Fruit fly (Drosophila melanogaster): ENCODE measurements around the gene Sdr.

The Sdr gene

dm6 chr3R:14893791-14894782 lies 24.3 kb upstream of the Sdr start, which contains the start of gene Dph2 (continued):
- TF ChIP-seq bsh (GFP tag; optimal IDR thresholded peaks at IDR 0.05) = peak in 1 of 2 experiments; percentile 77
- peak in 1 of 2 experiments; percentile 48 for TF ChIP-seq chif (GFP tag; optimal IDR thresholded peaks at IDR 0.05)
- TF ChIP-seq tio (GFP tag; optimal IDR thresholded peaks at IDR 0.05) = no peak
- TF ChIP-seq sisA (GFP tag; IDR thresholded peaks at IDR 0.05) = peak; percentile 75
- no peak for TF ChIP-seq hb (GFP tag; IDR thresholded peaks at IDR 0.05; ENCODE audit: partially characterized antibody)
- no peak; the same call in 2 of the 3 replicates for TF ChIP-seq knrl (GFP tag; IDR thresholded peaks at IDR 0.05; ENCODE audit: partially characterized antibody)
- peak; percentile 12 for TF ChIP-seq HmgD (GFP tag; optimal IDR thresholded peaks at IDR 0.05)
- no peak for TF ChIP-seq abd-A (tag; optimal IDR thresholded peaks at IDR 0.05)
- no peak for TF ChIP-seq CG1529 (GFP tag; optimal IDR thresholded peaks at IDR 0.05)
- no peak for TF ChIP-seq CG18599 (GFP tag; optimal IDR thresholded peaks at IDR 0.05)
- peak; percentile 39 for TF ChIP-seq dm (GFP tag; optimal IDR thresholded peaks at IDR 0.05)
- TF ChIP-seq CG42726 (GFP tag; IDR thresholded peaks at IDR 0.05; ENCODE audit: partially characterized antibody) = 0 out of 2 replicates have a peak, but pooled peaks have one; percentile 57
- peak; percentile 35 for TF ChIP-seq Scr (GFP tag; IDR thresholded peaks at IDR 0.05; ENCODE audit: partially characterized antibody)
- TF ChIP-seq CG14441 (GFP tag; IDR thresholded peaks at IDR 0.05) = peak; percentile 77
- peak; percentile 35 for TF ChIP-seq Antp (GFP tag; optimal IDR thresholded peaks at IDR 0.05)
- TF ChIP-seq mirr (GFP tag; optimal IDR thresholded peaks at IDR 0.05) = no peak
- peak; percentile 74 for TF ChIP-seq CG13894 (tag; optimal IDR thresholded peaks at IDR 0.05)
- TF ChIP-seq CG6813 (GFP tag; optimal IDR thresholded peaks at IDR 0.05) = no peak
- no peak for TF ChIP-seq CG30431 (GFP tag; optimal IDR thresholded peaks at IDR 0.05)
- TF ChIP-seq Poxn (GFP tag; IDR thresholded peaks at IDR 0.05) = no peak
- TF ChIP-seq tgo (GFP tag; IDR thresholded peaks at IDR 0.05) = peak; percentile 82
- TF ChIP-seq CG13624 (GFP tag; optimal IDR thresholded peaks at IDR 0.05) = peak; percentile 60
- peak; percentile 48 for TF ChIP-seq CG10209 (GFP tag; optimal IDR thresholded peaks at IDR 0.05)
- TF ChIP-seq CrebB (tag; optimal IDR thresholded peaks at IDR 0.05) = peak; percentile 56
- peak; percentile 63 for TF ChIP-seq Oli (tag; optimal IDR thresholded peaks at IDR 0.05)
- TF ChIP-seq ATbp (GFP tag; optimal IDR thresholded peaks at IDR 0.05) = no peak
- TF ChIP-seq ap (GFP tag; IDR thresholded peaks at IDR 0.05) = peak; percentile 84
- TF ChIP-seq CkIIα-i1 (GFP tag; IDR thresholded peaks at IDR 0.05) = no peak
- TF ChIP-seq jing (GFP tag; optimal IDR thresholded peaks at IDR 0.05) = no peak
- peak; percentile 55 for TF ChIP-seq run (tag; optimal IDR thresholded peaks at IDR 0.05)
- TF ChIP-seq Jarid2 (GFP tag; optimal IDR thresholded peaks at IDR 0.05) = no peak
- TF ChIP-seq ara (GFP tag; IDR thresholded peaks at IDR 0.05) = peak; percentile 48; the same call in 1 of the 2 replicates
- no peak for TF ChIP-seq CG2875 (GFP tag; optimal IDR thresholded peaks at IDR 0.05)
- TF ChIP-seq disco-r (GFP tag; optimal IDR thresholded peaks at IDR 0.05) = no peak
- peak; percentile 54 for TF ChIP-seq otp (GFP tag; IDR thresholded peaks at IDR 0.05)
- TF ChIP-seq Fer1 (GFP tag; optimal IDR thresholded peaks at IDR 0.05) = peak; percentile 54
- peak; percentile 6 for TF ChIP-seq Atf3 (GFP tag; optimal IDR thresholded peaks at IDR 0.05)
- TF ChIP-seq CG9727 (GFP tag; optimal IDR thresholded peaks at IDR 0.05) = peak; percentile 64
- peak; percentile 71 for TF ChIP-seq gsb (GFP tag; IDR thresholded peaks at IDR 0.05)
- TF ChIP-seq CG4854 (GFP tag; optimal IDR thresholded peaks at IDR 0.05) = peak; percentile 11
- TF ChIP-seq Dref (GFP tag; IDR thresholded peaks at IDR 0.05) = peak; percentile 32; the same call in 1 of the 2 replicates
- peak; percentile 76 for TF ChIP-seq CG11456 (GFP tag; IDR thresholded peaks at IDR 0.05)
- TF ChIP-seq trem (tag; optimal IDR thresholded peaks at IDR 0.05) = peak; percentile 56
- TF ChIP-seq CG15514 (GFP tag; optimal IDR thresholded peaks at IDR 0.05) = peak; percentile 66
- peak; percentile 84 for TF ChIP-seq Hr3 (GFP tag; optimal IDR thresholded peaks at IDR 0.05)
- no peak for TF ChIP-seq CG1647 (GFP tag; optimal IDR thresholded peaks at IDR 0.05)
- peak; percentile 93 for TF ChIP-seq slbo (GFP tag; IDR thresholded peaks at IDR 0.05)

Measured in whole organism, embryonic.